Fruit fly (Drosophila melanogaster) whole organism, embryonic: ENCODE results near the gene CG14183.

ENCODE experiments used
- CG1602 ChIP-seq: fragments of 200-800 bp; sonication (Bioruptor generic); optimal IDR thresholded peaks from 3 replicates; lab custom pipeline; 2016; ENCODE audit warnings: missing biosample characterization, missing genetic modification characterization
- HLH4C ChIP-seq: fragments of 200-800 bp; sonication (Bioruptor generic); IDR thresholded peaks from 3 replicates; pipeline ENCODE4 v1.3.6; 2022; ENCODE audit warnings: missing biosample characterization, missing genetic modification characterization; ENCODE audit not compliant: partially characterized antibody
- br ChIP-seq: fragments of >200 bp; optimal IDR thresholded peaks from 2 replicates; lab custom pipeline; 2017
- crc ChIP-seq: fragments of 200-800 bp; sonication (Bioruptor generic); optimal IDR thresholded peaks from 2 replicates; lab custom pipeline; 2016; ENCODE audit warnings: missing biosample characterization, missing genetic modification characterization

DNA sequence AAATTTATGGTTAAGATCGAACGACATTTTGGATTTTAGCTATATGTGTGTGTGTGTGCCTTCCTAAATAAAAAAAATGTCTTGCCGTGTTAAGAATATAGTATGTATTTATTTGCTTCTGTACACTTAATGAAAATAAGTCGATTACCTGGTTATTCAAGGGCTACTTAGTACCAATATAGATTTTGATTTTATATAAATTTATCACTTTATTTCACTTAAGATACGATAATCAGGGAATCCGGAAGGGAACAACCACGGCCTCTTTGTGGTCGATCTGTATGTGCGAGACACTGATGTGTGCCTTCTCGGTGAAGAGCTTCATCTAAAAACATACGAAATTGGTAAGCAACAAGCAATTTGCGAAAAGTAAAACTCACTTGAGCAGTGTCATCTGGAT, at the start of gene CG14183:
- no peak for TF ChIP-seq crc (GFP tag; lab: Kevin White, UChicago)
- TF ChIP-seq CG1602 (GFP tag; lab: Kevin White, UChicago), result no peak
- no peak for TF ChIP-seq br
- no peak for TF ChIP-seq HLH4C (GFP tag; lab: Robert Waterston, UW)
